Worm (Caenorhabditis elegans): ENCODE measurements around the gene K07F5.8.
"Not testable (repeated sequence)": the region's sequence is repeated elsewhere in the genome, so short reads cannot be mapped to it uniquely, and the experiment has no call there.

The K07F5.8 gene

DNA sequence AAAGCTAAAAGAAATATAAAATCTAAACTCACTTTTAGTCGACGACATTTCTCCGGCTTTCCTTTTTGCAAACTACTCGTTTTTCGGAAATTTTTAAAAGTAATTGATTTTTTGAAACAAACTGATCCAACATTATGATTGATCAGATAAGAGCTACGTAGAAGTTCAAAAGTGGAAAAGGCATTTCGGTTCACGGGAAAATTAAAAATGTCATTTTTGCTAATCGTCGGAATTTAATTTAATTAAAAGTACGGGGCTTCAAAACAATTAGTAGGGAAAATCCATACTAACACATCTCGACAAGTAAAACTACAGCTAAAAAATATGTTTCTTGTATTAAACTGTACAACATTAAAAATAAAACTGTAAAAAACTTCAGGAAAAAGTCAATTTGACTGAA is at the start of gene K07F5.8:
Gene K07F5.8 (minus strand): TSS at position 101 of the 400 bp plus-strand sequence.
- TF ChIP-seq unc-55 (GFP tag; optimal IDR thresholded peaks at IDR 0.05) (no peak), nhr-11 (tag; optimal IDR thresholded peaks at IDR 0.05) (no peak), unc-39 (tag; optimal IDR thresholded peaks at IDR 0.05) (no peak), zag-1 (tag; optimal IDR thresholded peaks at IDR 0.05) (no peak), alr-1 (tag; optimal IDR thresholded peaks at IDR 0.05) (no peak), sma-9 (GFP tag; optimal IDR thresholded peaks at IDR 0.05) (no peak), sma-9 (tag; optimal IDR thresholded peaks at IDR 0.05) (no peak), egl-27 (tag; optimal IDR thresholded peaks at IDR 0.05) (no peak), ztf-4 (tag; optimal IDR thresholded peaks at IDR 0.05) (no peak), lin-11 (tag; optimal IDR thresholded peaks at IDR 0.05) (no peak), elt-3 (tag; optimal IDR thresholded peaks at IDR 0.05) (no peak), nhr-6 (tag; optimal IDR thresholded peaks at IDR 0.05) (no peak), unc-62 (GFP tag; optimal IDR thresholded peaks at IDR 0.05) (no peak), ceh-82 (tag; optimal IDR thresholded peaks at IDR 0.05) (no peak)

DNA sequence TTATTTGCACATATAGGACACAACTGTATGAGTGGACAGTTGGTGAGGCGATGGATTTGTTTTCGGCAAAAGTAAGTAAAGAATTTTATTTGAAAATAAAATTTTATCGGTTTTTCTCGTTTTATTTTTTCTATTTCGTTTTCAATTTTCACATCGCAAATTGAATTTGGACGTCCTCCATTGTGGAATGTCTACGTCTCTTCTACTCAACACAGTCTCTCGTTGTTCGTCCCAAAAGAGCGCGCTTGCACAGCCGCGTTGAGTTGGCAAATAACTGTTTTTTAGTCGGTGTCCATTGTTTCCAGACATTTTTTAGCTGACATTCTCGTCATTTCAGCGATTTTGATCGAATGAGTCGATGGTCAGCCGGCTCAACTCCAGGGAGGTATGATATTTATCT is 49.7 kb upstream of the K07F5.8 start:
- TF ChIP-seq C34F6.9 (tag; optimal IDR thresholded peaks at IDR 0.05) (peak; percentile 21), nhr-23 (tag; optimal IDR thresholded peaks at IDR 0.05) (no peak), nhr-6 (tag; optimal IDR thresholded peaks at IDR 0.05) (no peak), dmd-4 (tag; optimal IDR thresholded peaks at IDR 0.05) (no peak), crh-2 (tag; optimal IDR thresholded peaks at IDR 0.05) (peak; percentile 5), nhr-129 (tag; optimal IDR thresholded peaks at IDR 0.05) (peak; percentile 34)

DNA sequence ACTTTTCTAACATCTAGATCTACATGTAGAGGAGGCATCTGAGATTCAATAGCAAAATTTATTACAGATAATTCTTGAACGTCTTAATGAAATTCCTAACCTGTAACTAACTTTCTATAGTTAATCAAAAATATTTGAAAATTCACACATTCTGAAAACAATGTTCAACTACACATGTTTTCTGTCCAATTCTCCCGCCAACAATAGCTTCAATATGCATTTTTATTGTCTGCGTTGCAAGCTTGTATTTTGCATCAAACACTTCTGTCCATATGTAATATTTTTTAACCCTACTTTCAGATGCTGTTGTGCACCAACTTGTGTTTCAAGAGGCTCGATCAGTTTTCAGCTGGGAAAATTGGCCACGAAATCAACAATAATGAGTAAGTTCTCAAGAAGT is 49.2 kb upstream of the K07F5.8 start, which contains the start of gene tbc-3:
Gene tbc-3 (plus strand): TSS at position 301 of the 400 bp plus-strand sequence.
- TF ChIP-seq nhr-129 (tag; optimal IDR thresholded peaks at IDR 0.05) (no peak), sem-4 (tag; optimal IDR thresholded peaks at IDR 0.05) (no peak), mbf-1 (tag; optimal IDR thresholded peaks at IDR 0.05) (no peak), nhr-11 (tag; optimal IDR thresholded peaks at IDR 0.05) (no peak), unc-39 (tag; optimal IDR thresholded peaks at IDR 0.05) (no peak), ama-1 (optimal IDR thresholded peaks at IDR 0.05) (no peak), nhr-6 (tag; optimal IDR thresholded peaks at IDR 0.05) (no peak), unc-55 (GFP tag; optimal IDR thresholded peaks at IDR 0.05) (no peak), skn-1 (tag; optimal IDR thresholded peaks at IDR 0.05) (no peak), aly-2 (tag; optimal IDR thresholded peaks at IDR 0.05) (no peak), zag-1 (tag; optimal IDR thresholded peaks at IDR 0.05) (no peak), mdl-1 (tag; optimal IDR thresholded peaks at IDR 0.05) (no peak), R02D3.7 (tag; optimal IDR thresholded peaks at IDR 0.05) (no peak)

DNA sequence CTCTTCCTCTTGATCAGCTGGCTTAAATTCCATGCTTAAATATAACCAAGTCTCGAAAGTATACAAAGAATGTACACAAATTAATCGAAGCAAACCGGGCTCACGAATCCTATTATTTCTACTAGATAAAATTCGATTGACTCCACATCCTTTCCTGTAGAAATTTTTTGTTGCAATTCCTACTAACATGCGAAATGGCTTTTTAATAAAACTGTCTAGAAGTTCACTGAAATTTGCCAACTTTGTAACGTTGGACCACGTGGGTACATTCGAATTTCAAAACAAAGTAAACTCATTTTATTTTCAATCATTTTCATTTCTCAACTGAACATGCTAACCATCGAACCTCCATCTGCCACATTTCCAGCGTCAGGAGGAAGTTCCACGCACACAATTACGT is 45.6 kb upstream of the K07F5.8 start, which contains the start of gene ssp-32:
Gene ssp-32 (plus strand): TSS at position 301 of the 400 bp plus-strand sequence.
- no peak for TF ChIP-seq elt-3 (tag; optimal IDR thresholded peaks at IDR 0.05)
- no peak for TF ChIP-seq gmeb-1 (tag; optimal IDR thresholded peaks at IDR 0.05)
- TF ChIP-seq nhr-237 (tag; optimal IDR thresholded peaks at IDR 0.05): no peak
- no peak for TF ChIP-seq nhr-6 (tag; optimal IDR thresholded peaks at IDR 0.05)
- TF ChIP-seq ztf-4 (tag; optimal IDR thresholded peaks at IDR 0.05): no peak
- TF ChIP-seq nhr-129 (tag; optimal IDR thresholded peaks at IDR 0.05): no peak
- TF ChIP-seq sem-4 (tag; optimal IDR thresholded peaks at IDR 0.05): no peak
- TF ChIP-seq C34F6.9 (tag; optimal IDR thresholded peaks at IDR 0.05): no peak
- TF ChIP-seq sma-9 (GFP tag; optimal IDR thresholded peaks at IDR 0.05): no peak
- no peak for TF ChIP-seq sma-9 (tag; optimal IDR thresholded peaks at IDR 0.05)
- no peak for TF ChIP-seq ceh-16 (tag; optimal IDR thresholded peaks at IDR 0.05)
- TF ChIP-seq R02D3.7 (tag; optimal IDR thresholded peaks at IDR 0.05): no peak
- no peak for TF ChIP-seq ZK546.5 (tag; optimal IDR thresholded peaks at IDR 0.05)
- no peak for TF ChIP-seq mdl-1 (tag; optimal IDR thresholded peaks at IDR 0.05)
- no peak for TF ChIP-seq egl-27 (tag; optimal IDR thresholded peaks at IDR 0.05)
- no peak for TF ChIP-seq sma-3 (GFP tag; optimal IDR thresholded peaks at IDR 0.05)
- TF ChIP-seq lin-11 (tag; optimal IDR thresholded peaks at IDR 0.05): no peak
- no peak for TF ChIP-seq ztf-1 (GFP tag; conservative IDR thresholded peaks at IDR 0.05)
- no peak for TF ChIP-seq unc-62 (GFP tag; optimal IDR thresholded peaks at IDR 0.05)
- no peak for TF ChIP-seq lsy-2 (tag; optimal IDR thresholded peaks at IDR 0.05)

DNA sequence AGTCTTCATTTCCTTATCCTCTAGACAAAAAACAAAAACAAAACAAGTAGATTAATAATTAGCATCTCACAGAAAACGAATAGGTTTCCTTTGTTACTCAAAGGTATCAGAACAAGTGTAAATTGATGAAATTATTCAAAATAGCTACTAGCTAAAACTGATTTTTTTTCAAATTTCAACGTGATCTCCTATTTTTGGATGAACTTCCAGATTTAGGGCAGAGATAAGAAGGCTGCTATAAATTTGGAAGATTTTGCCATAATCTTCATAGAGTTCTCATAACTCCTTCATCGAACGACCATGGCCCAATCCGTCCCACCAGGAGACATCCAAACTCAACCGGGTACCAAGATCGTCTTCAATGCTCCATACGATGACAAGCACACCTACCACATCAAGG is 44.8 kb upstream of the K07F5.8 start, which contains the start of gene msp-77:
Gene msp-77 (plus strand): TSS at position 301 of the 400 bp plus-strand sequence.
- not testable (repeated sequence) for TF ChIP-seq crh-2, nhr-77, R02D3.7 (tag; optimal IDR thresholded peaks at IDR 0.05)
